Worm (Caenorhabditis elegans): ENCODE data around the gene col-72.

col-72 gene

DNA sequence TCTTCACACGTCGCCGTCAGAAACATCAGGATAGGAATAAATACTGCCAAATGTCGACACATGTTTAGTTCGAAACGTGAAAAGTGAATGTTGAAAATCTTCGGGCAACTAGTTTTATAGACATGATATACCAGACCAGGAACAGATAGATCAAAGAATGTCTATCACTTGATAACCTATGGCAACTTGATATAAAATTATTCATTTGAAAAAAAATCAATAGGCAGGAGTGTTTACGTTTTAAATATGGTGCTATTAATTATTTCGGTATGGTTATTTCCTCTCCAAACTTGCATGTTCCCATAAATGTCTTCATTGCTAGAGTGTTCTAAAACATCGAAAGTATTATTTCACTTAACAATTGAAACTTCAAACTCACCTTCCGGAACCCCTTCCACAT is 37.6 kb upstream of the col-72 start, which contains the start of gene W10G11.2 (continued):
- no peak for TF ChIP-seq daf-19 (GFP tag; conservative IDR thresholded peaks at IDR 0.05)
- no peak for TF ChIP-seq dmd-8 (GFP tag; IDR thresholded peaks at IDR 0.05)
- TF ChIP-seq nhr-111 (GFP tag; optimal IDR thresholded peaks at IDR 0.05): no peak
- no peak for TF ChIP-seq ceh-44 (GFP tag; IDR thresholded peaks at IDR 0.05)

DNA sequence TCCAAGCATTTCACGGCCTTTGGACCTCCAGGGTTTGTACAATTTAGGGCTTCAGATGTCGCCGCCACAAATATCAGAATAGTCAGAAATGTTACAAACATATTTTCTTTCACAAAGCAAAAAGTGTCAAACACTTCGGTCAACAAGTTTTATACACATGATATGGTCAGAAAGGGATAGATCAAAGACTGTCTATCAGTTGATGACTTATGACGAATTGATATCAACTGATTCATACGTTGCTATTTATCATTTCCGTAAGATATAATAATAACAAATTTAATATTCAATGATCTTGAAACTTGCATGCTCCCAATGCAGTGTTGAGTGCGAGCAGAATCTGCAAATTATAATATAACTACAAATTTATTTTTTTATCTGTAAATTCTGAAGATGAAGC is 36.6 kb upstream of the col-72 start, which contains the start of gene W10G11.1:
W10G11.1 (minus strand) TSS at position 101 of the 400 bp plus-strand sequence.
- TF ChIP-seq nhr-42 (GFP tag; IDR thresholded peaks at IDR 0.05) (no peak), unc-62 (GFP tag; optimal IDR thresholded peaks at IDR 0.05 in 1 of 2) (no peak), unc-62 (tag; optimal IDR thresholded peaks at IDR 0.05) (no peak), nhr-102 (tag; optimal IDR thresholded peaks at IDR 0.05) (no peak), ctbp-1 (GFP tag; IDR thresholded peaks at IDR 0.05) (no peak), zip-11 (GFP tag; IDR thresholded peaks at IDR 0.05) (no peak), hlh-30 (tag; optimal IDR thresholded peaks at IDR 0.05; ENCODE audit: insufficient read depth) (no peak), vab-7 (GFP tag; IDR thresholded peaks at IDR 0.05) (no peak), Y75B8A.6 (GFP tag; IDR thresholded peaks at IDR 0.05) (no peak), nhr-41 (GFP tag; IDR thresholded peaks at IDR 0.05) (no peak), spr-3 (GFP tag; optimal IDR thresholded peaks at IDR 0.05) (no peak), fos-1 (tag; optimal IDR thresholded peaks at IDR 0.05) (no peak), rbr-2 (tag; optimal IDR thresholded peaks at IDR 0.05) (no peak), ztf-11 (tag; optimal IDR thresholded peaks at IDR 0.05) (no peak), mdl-1 (tag; optimal IDR thresholded peaks at IDR 0.05) (no peak), dmd-9 (GFP tag; IDR thresholded peaks at IDR 0.05) (no peak), pha-4 (GFP tag; IDR thresholded peaks at IDR 0.05) (no peak), pha-4 (tag; optimal IDR thresholded peaks at IDR 0.05) (no peak), mxl-2 (GFP tag; conservative IDR thresholded peaks at IDR 0.05) (no peak), cey-2 (tag; optimal IDR thresholded peaks at IDR 0.05; ENCODE audit: borderline replicate concordance, insufficient read depth) (no peak)

- TF ChIP-seq ces-1 (GFP tag; optimal IDR thresholded peaks at IDR 0.05): no peak
- peak; percentile 53 for TF ChIP-seq set-16 (GFP tag; IDR thresholded peaks at IDR 0.05)
- peak in 1 of 2 experiments; percentile 52 for TF ChIP-seq unc-62 (GFP tag; optimal IDR thresholded peaks at IDR 0.05 in 1 of 2)
- TF ChIP-seq unc-62 (tag; optimal IDR thresholded peaks at IDR 0.05): no peak
Observed at ce11 chrII:3557417-3557816, 33.4 kb upstream of the col-72 start, which contains the start of gene lgc-45. TSS of gene lgc-45 (plus strand) at chrII:3557472.

- no peak for TF ChIP-seq mes-2 (tag; optimal IDR thresholded peaks at IDR 0.05; ENCODE audit: poor library complexity, severe bottlenecking)
- TF ChIP-seq F37D6.2 (tag; optimal IDR thresholded peaks at IDR 0.05): no peak
- no peak for TF ChIP-seq daf-19 (GFP tag; conservative IDR thresholded peaks at IDR 0.05)
- TF ChIP-seq Y105C5A.15 (GFP tag; IDR thresholded peaks at IDR 0.05): no peak
- no peak for TF ChIP-seq jun-1 (tag; optimal IDR thresholded peaks at IDR 0.05)
- no peak for TF ChIP-seq fos-1 (tag; optimal IDR thresholded peaks at IDR 0.05)
- no peak for TF ChIP-seq lim-7 (GFP tag; IDR thresholded peaks at IDR 0.05)
- TF ChIP-seq Y5F2A.4 (GFP tag; optimal IDR thresholded peaks at IDR 0.05): no peak
- TF ChIP-seq mdt-29 (GFP tag; IDR thresholded peaks at IDR 0.05): no peak
Observed at ce11 chrII:3556584-3556983, 32.6 kb upstream of the col-72 start.

DNA sequence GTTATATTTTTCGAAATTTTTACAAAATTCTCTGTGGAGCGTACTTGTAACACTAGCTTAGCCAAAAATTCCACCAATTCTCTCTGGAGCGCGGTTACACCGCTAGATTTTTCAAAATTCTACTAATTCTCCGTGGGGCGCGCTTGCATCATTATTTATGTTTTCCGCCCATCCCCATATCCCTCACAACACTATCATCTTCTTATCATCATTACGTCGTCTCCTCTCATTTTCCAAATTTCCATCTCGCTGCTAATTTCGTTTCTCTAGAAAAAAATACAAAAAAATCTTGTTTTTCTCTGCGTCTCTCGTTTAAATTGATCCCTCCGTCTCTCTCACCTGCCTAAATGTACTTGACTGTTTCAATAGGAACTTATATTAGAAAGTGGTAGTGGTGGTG is 31.3 kb upstream of the col-72 start:
- no peak for TF ChIP-seq nhr-102 (tag; optimal IDR thresholded peaks at IDR 0.05)
- peak; percentile 60 for TF ChIP-seq lin-38 (GFP tag; IDR thresholded peaks at IDR 0.05)
- TF ChIP-seq nhr-28 (tag; optimal IDR thresholded peaks at IDR 0.05): peak; percentile 1

Measured in whole organism, L4 larva.